Fruit fly (Drosophila melanogaster) whole organism, prepupa: ENCODE results near the gene CG18596.

Experiments used
- Blimp-1 ChIP-seq: fragments of 200-800 bp; sonication (Bioruptor generic); optimal IDR thresholded peaks from 3 replicates; lab custom pipeline; 2017; ENCODE audit warnings: missing biosample characterization, missing genetic modification characterization, mild to moderate bottlenecking, moderate library complexity, missing genetic modification reagents
- CG11294 ChIP-seq: fragments of 200-800 bp; sonication (Bioruptor generic); IDR thresholded peaks from 2 replicates; pipeline ENCODE4 v1.3.6; 2022; ENCODE audit warnings: missing biosample characterization, missing genetic modification characterization
- CG15336 ChIP-seq: fragments of 200-800 bp; sonication (Bioruptor generic); IDR thresholded peaks from 2 replicates; pipeline ENCODE4 v1.3.6; 2022; ENCODE audit warnings: missing biosample characterization, missing genetic modification characterization
- CG1621 ChIP-seq: fragments of 200-800 bp; sonication (Bioruptor generic); optimal IDR thresholded peaks from 3 replicates; lab custom pipeline; 2018; ENCODE audit warnings: missing biosample characterization, mild to moderate bottlenecking, missing genetic modification characterization
- CG3032 ChIP-seq: fragments of 200-800 bp; optimal IDR thresholded peaks from 2 replicates; lab custom pipeline; 2019; ENCODE audit warnings: missing biosample characterization, mild to moderate bottlenecking, missing genetic modification characterization, moderate library complexity
- CG31627 ChIP-seq: fragments of 200-800 bp; sonication (Bioruptor generic); optimal IDR thresholded peaks from 3 replicates; lab custom pipeline; 2016; ENCODE audit warnings: missing biosample characterization, missing genetic modification characterization
- CG32006 ChIP-seq: fragments of 200-800 bp; sonication (Bioruptor generic); optimal IDR thresholded peaks from 3 replicates; lab custom pipeline; 2017; ENCODE audit warnings: missing biosample characterization, mild to moderate bottlenecking, missing genetic modification characterization
- CG34406 ChIP-seq: fragments of 200-800 bp; sonication (Bioruptor generic); optimal IDR thresholded peaks from 3 replicates; lab custom pipeline; 2016; ENCODE audit warnings: missing biosample characterization, missing genetic modification characterization
- CG4318 ChIP-seq: fragments of 200-800 bp; sonication (Bioruptor generic); optimal IDR thresholded peaks from 3 replicates; lab custom pipeline; 2017; ENCODE audit warnings: missing biosample characterization, mild to moderate bottlenecking, missing genetic modification characterization
- CG6276 ChIP-seq: fragments of 200-800 bp; sonication (Bioruptor generic); optimal IDR thresholded peaks from 2 replicates; lab custom pipeline; 2017; ENCODE audit warnings: missing biosample characterization, mild to moderate bottlenecking, missing genetic modification characterization
- CG6792 ChIP-seq: fragments of 200-800 bp; sonication (Bioruptor generic); optimal IDR thresholded peaks from 3 replicates; lab custom pipeline; 2016; ENCODE audit warnings: missing biosample characterization, missing genetic modification characterization
- CG6808 ChIP-seq: fragments of 200-800 bp; sonication (Bioruptor generic); optimal IDR thresholded peaks from 3 replicates; lab custom pipeline; 2017; ENCODE audit warnings: missing biosample characterization, missing genetic modification characterization, mild to moderate bottlenecking, moderate library complexity, missing genetic modification reagents
- CG6854 ChIP-seq: fragments of 200-800 bp; sonication (Bioruptor generic); optimal IDR thresholded peaks from 2 replicates; lab custom pipeline; 2017; ENCODE audit warnings: missing biosample characterization, mild to moderate bottlenecking, missing genetic modification characterization
- CG7368 ChIP-seq: fragments of 200-800 bp; sonication (Bioruptor generic); optimal IDR thresholded peaks from 3 replicates; lab custom pipeline; 2016; ENCODE audit warnings: missing biosample characterization, missing genetic modification characterization
- CG8119 ChIP-seq: fragments of 200-800 bp; sonication (Bioruptor generic); IDR thresholded peaks from 3 replicates; pipeline ENCODE4 v1.3.6; 2022; ENCODE audit warnings: missing biosample characterization, missing genetic modification characterization
- CG9139 ChIP-seq: fragments of 200-800 bp; sonication (Bioruptor generic); optimal IDR thresholded peaks from 3 replicates; lab custom pipeline; 2017; ENCODE audit warnings: missing biosample characterization, mild to moderate bottlenecking, missing genetic modification characterization
- Eip78C ChIP-seq: fragments of 200-800 bp; sonication (Bioruptor generic); peaks from one replicate; lab custom pipeline; 2016; ENCODE audit warnings: missing biosample characterization, missing genetic modification characterization
- Ets21C ChIP-seq: fragments of 200-800 bp; sonication (Bioruptor generic); optimal IDR thresholded peaks from 3 replicates; lab custom pipeline; 2016; ENCODE audit warnings: missing biosample characterization, missing genetic modification characterization
- Gug ChIP-seq: fragments of 200-800 bp; sonication (Bioruptor generic); IDR thresholded peaks from 2 replicates; pipeline ENCODE4 v1.3.6; 2022; ENCODE audit warnings: missing biosample characterization, missing genetic modification characterization
- Hr4 ChIP-seq: fragments of 200-800 bp; sonication (Bioruptor generic); optimal IDR thresholded peaks from 3 replicates; lab custom pipeline; 2016; ENCODE audit warnings: missing biosample characterization, missing genetic modification characterization
- Lpt ChIP-seq: fragments of 200-800 bp; sonication (Bioruptor generic); optimal IDR thresholded peaks from 3 replicates; lab custom pipeline; 2016; ENCODE audit warnings: missing biosample characterization, missing genetic modification characterization
- Met ChIP-seq: fragments of 200-800 bp; sonication (Bioruptor generic); optimal IDR thresholded peaks from 3 replicates; lab custom pipeline; 2016; ENCODE audit warnings: missing biosample characterization, missing genetic modification characterization
- OdsH ChIP-seq: fragments of 200-800 bp; sonication (Bioruptor generic); optimal IDR thresholded peaks from 3 replicates; lab custom pipeline; 2016; ENCODE audit warnings: missing biosample characterization, missing genetic modification characterization
- Smox ChIP-seq: fragments of 200-800 bp; sonication (Bioruptor generic); optimal IDR thresholded peaks from 3 replicates; lab custom pipeline; 2016; ENCODE audit warnings: missing biosample characterization, missing genetic modification characterization
- Sox15 ChIP-seq: fragments of 200-800 bp; sonication (Bioruptor generic); optimal IDR thresholded peaks from 3 replicates; lab custom pipeline; 2016; ENCODE audit warnings: missing biosample characterization, missing genetic modification characterization
- achi ChIP-seq: fragments of 200-800 bp; sonication (Bioruptor generic); optimal IDR thresholded peaks from 3 replicates; lab custom pipeline; 2016; ENCODE audit warnings: missing biosample characterization, missing genetic modification characterization
- acj6 ChIP-seq: fragments of 200-800 bp; sonication (Bioruptor generic); optimal IDR thresholded peaks from 3 replicates; lab custom pipeline; 2016; ENCODE audit warnings: missing biosample characterization, missing genetic modification characterization
- cyc ChIP-seq: fragments of 200-800 bp; sonication (Bioruptor generic); optimal IDR thresholded peaks from 3 replicates; lab custom pipeline; 2016; ENCODE audit warnings: missing biosample characterization, missing genetic modification characterization
- dac ChIP-seq: fragments of 200-800 bp; sonication (Bioruptor generic); optimal IDR thresholded peaks from 2 replicates; lab custom pipeline; 2017; ENCODE audit warnings: missing biosample characterization, mild to moderate bottlenecking, missing genetic modification characterization
- eg ChIP-seq: fragments of 200-800 bp; sonication (Bioruptor generic); IDR thresholded peaks from 3 replicates; pipeline ENCODE4 v1.3.6; 2022; ENCODE audit warnings: missing biosample characterization, missing genetic modification characterization
- esn ChIP-seq: fragments of 200-800 bp; sonication (Bioruptor generic); optimal IDR thresholded peaks from 2 replicates; lab custom pipeline; 2016; ENCODE audit warnings: missing biosample characterization, mild to moderate bottlenecking, missing genetic modification characterization, moderate library complexity
- fd59A ChIP-seq: fragments of 200-800 bp; sonication (Bioruptor generic); optimal IDR thresholded peaks from 2 replicates; lab custom pipeline; 2017; ENCODE audit warnings: missing biosample characterization, mild to moderate bottlenecking, missing genetic modification characterization, missing genetic modification reagents
- fd85E ChIP-seq: fragments of 200-800 bp; sonication (Bioruptor generic); optimal IDR thresholded peaks from 3 replicates; lab custom pipeline; 2016; ENCODE audit warnings: missing biosample characterization, missing genetic modification characterization
- fkh ChIP-seq: fragments of 200-800 bp; sonication (Bioruptor generic); optimal IDR thresholded peaks from 3 replicates; lab custom pipeline; 2017; ENCODE audit warnings: missing biosample characterization, mild to moderate bottlenecking, missing genetic modification characterization, moderate library complexity
- lz ChIP-seq: fragments of 200-800 bp; sonication (Bioruptor generic); optimal IDR thresholded peaks from 3 replicates; lab custom pipeline; 2016; ENCODE audit warnings: missing biosample characterization, missing genetic modification characterization
- net ChIP-seq: fragments of 200-800 bp; sonication (Bioruptor generic); optimal IDR thresholded peaks from 3 replicates; lab custom pipeline; 2016; ENCODE audit warnings: missing biosample characterization, missing genetic modification characterization
- pdm3 ChIP-seq: fragments of 200-800 bp; sonication (Bioruptor generic); optimal IDR thresholded peaks from 3 replicates; lab custom pipeline; 2016; ENCODE audit warnings: missing biosample characterization, missing genetic modification characterization
- svp ChIP-seq: fragments of 200-800 bp; sonication (Bioruptor generic); peaks from one replicate; lab custom pipeline; 2016; ENCODE audit warnings: missing biosample characterization, missing genetic modification characterization
- topi ChIP-seq: fragments of 200-800 bp; sonication (Bioruptor generic); optimal IDR thresholded peaks from 3 replicates; lab custom pipeline; 2016; ENCODE audit warnings: missing biosample characterization, missing genetic modification characterization
- vri ChIP-seq: fragments of 200-800 bp; sonication (Bioruptor generic); optimal IDR thresholded peaks from 3 replicates; lab custom pipeline; 2016; ENCODE audit warnings: missing biosample characterization, mild to moderate bottlenecking, missing genetic modification characterization

The CG18596 gene

dm6 chr3R:22339510-22339909, 36.2 kb upstream of the CG18596 start (continued):
- TF ChIP-seq dac (GFP tag; lab: Kevin White, UChicago) (no peak), CG32006 (GFP tag; lab: Kevin White, UChicago) (peak; percentile 56), CG7368 (GFP tag; lab: Kevin White, UChicago) (peak; percentile 58), CG8119 (peak; percentile 51; the same call in 1 of the 3 replicates), acj6 (GFP tag; lab: Kevin White, UChicago) (peak; percentile 66), fd85E (GFP tag; lab: Kevin White, UChicago) (peak; percentile 5), Gug (GFP tag; lab: Robert Waterston, UW) (0 out of 2 replicates have a peak, but pooled peaks have one; percentile 12), CG11294 (GFP tag; lab: Robert Waterston, UW) (no peak), CG34406 (GFP tag; lab: Kevin White, UChicago) (peak; percentile 56), lz (GFP tag; lab: Kevin White, UChicago) (peak; percentile 61), Blimp-1 (GFP tag; lab: Kevin White, UChicago) (no peak), Sox15 (peak; percentile 54), esn (GFP tag; lab: Kevin White, UChicago) (peak; percentile 59), CG1621 (tag; lab: Kevin White, UChicago) (peak; percentile 58), Lpt (GFP tag; lab: Kevin White, UChicago) (peak; percentile 26), achi (peak; percentile 62), cyc (peak; percentile 68), vri (GFP tag; lab: Kevin White, UChicago) (peak; percentile 30), svp (GFP tag; lab: Kevin White, UChicago) (peak; percentile 81), CG3032 (tag; lab: Kevin White, UChicago) (no peak), CG4318 (GFP tag; lab: Kevin White, UChicago) (no peak), eg (GFP tag; lab: Robert Waterston, UW) (peak; percentile 56; the same call in 2 of the 3 replicates), fkh (no peak), Eip78C (GFP tag; lab: Kevin White, UChicago) (peak; percentile 90), CG6792 (GFP tag; lab: Kevin White, UChicago) (peak; percentile 63), pdm3 (GFP tag; lab: Kevin White, UChicago) (peak; percentile 64), Hr4 (peak; percentile 48), fd59A (GFP tag; lab: Kevin White, UChicago) (peak; percentile 71), Ets21C (peak; percentile 39), Smox (peak; percentile 59), CG31627 (GFP tag; lab: Kevin White, UChicago) (peak; percentile 63), Met (GFP tag; lab: Kevin White, UChicago) (peak; percentile 66), CG6276 (GFP tag; lab: Kevin White, UChicago) (peak; percentile 27), CG6854 (peak; percentile 11), CG9139 (peak; percentile 61), topi (GFP tag; lab: Kevin White, UChicago) (peak; percentile 68), OdsH (GFP tag; lab: Kevin White, UChicago) (peak; percentile 64), CG15336 (GFP tag; lab: Robert Waterston, UW) (peak; percentile 29; the same call in 1 of the 2 replicates)

dm6 chr3R:22340207-22340606, 35.5 kb upstream of the CG18596 start, which contains the start of gene CG5388:
TSS of gene CG5388 (minus strand) at chr3R:22340307.
- TF ChIP-seq CG6808 (GFP tag; lab: Kevin White, UChicago) (no peak), net (GFP tag; lab: Kevin White, UChicago) (no peak), CG9139 (no peak), CG15336 (GFP tag; lab: Robert Waterston, UW) (no peak), acj6 (GFP tag; lab: Kevin White, UChicago) (no peak), pdm3 (GFP tag; lab: Kevin White, UChicago) (no peak), CG1621 (tag; lab: Kevin White, UChicago) (no peak)
